Worm (Caenorhabditis elegans) whole organism, young adult: ENCODE measurements around the gene glb-6.

ENCODE experiments used
- B0336.3 ChIP-seq: fragments of 200-800 bp; sonication (Bioruptor generic); IDR thresholded peaks from 2 replicates; pipeline ENCODE4 v1.3.6; 2022; ENCODE audit warnings: missing genetic modification characterization, missing compliant biosample characterization
- D2030.7 ChIP-seq: fragments of 200-800 bp; sonication (Bioruptor generic); IDR thresholded peaks from 2 replicates; pipeline ENCODE4 v1.3.6; 2022; ENCODE audit warnings: missing genetic modification reagents, missing genetic modification characterization, missing compliant biosample characterization
- F23B12.7 ChIP-seq: sonication (generic microtip); optimal IDR thresholded peaks from 2 replicates; lab custom pipeline; 2017; ENCODE audit warnings: missing genetic modification characterization, mild to moderate bottlenecking, missing compliant biosample characterization, antibody characterized with exemption, moderate library complexity; ENCODE audit not compliant: insufficient read depth
- F33H1.4 ChIP-seq: fragments of 200-800 bp; sonication (Bioruptor generic); IDR thresholded peaks from 2 replicates; pipeline ENCODE4 v1.3.6; 2022; ENCODE audit warnings: missing genetic modification reagents, missing genetic modification characterization, missing compliant biosample characterization
- F37B4.10 ChIP-seq: fragments of 200-800 bp; sonication (Bioruptor generic); IDR thresholded peaks from 2 replicates; pipeline ENCODE4 v1.3.6; 2022; ENCODE audit warnings: missing genetic modification characterization, missing compliant biosample characterization
- F39B2.1 ChIP-seq: fragments of 200-800 bp; sonication (Bioruptor generic); IDR thresholded peaks from 2 replicates; pipeline ENCODE4 v1.3.6; 2022; ENCODE audit warnings: missing genetic modification reagents, missing genetic modification characterization, missing compliant biosample characterization
- T26A5.8 ChIP-seq: sonication (generic microtip); optimal IDR thresholded peaks from 2 replicates; lab custom pipeline; 2016; ENCODE audit warnings: missing genetic modification characterization, missing compliant biosample characterization
- Y56A3A.18 ChIP-seq: fragments of 200-800 bp; sonication (Bioruptor generic); IDR thresholded peaks from 2 replicates; pipeline ENCODE4 v1.3.6; 2022; ENCODE audit warnings: missing genetic modification reagents, missing genetic modification characterization, missing compliant biosample characterization
- ZK185.1 ChIP-seq: sonication (generic microtip); optimal IDR thresholded peaks from 2 replicates; lab custom pipeline; 2016; ENCODE audit warnings: mild to moderate bottlenecking, missing genetic modification characterization, missing compliant biosample characterization; ENCODE audit not compliant: poor library complexity, severe bottlenecking
- akir-1 ChIP-seq: fragments of 200-800 bp; sonication (Bioruptor generic); optimal IDR thresholded peaks from 2 replicates; lab custom pipeline; 2018; ENCODE audit warnings: mild to moderate bottlenecking, missing genetic modification characterization, moderate library complexity, missing compliant biosample characterization
- ama-1 ChIP-seq, 3 experiments: fragments of 150-350 bp in 1 of 3; sonication (generic microtip) in 2 of 3; optimal IDR thresholded peaks; 2 replicates each; lab custom pipeline; 2014 to 2018; ENCODE audit warnings: missing biosample characterization in 2 of 3, missing genetic modification characterization in 2 of 3, missing genetic modification reagents in 2 of 3
- aptf-2 ChIP-seq: fragments of 200-800 bp; sonication (Bioruptor generic); conservative IDR thresholded peaks from 2 replicates; pipeline ENCODE4 v1.3.6; 2022; ENCODE audit warnings: missing genetic modification reagents, missing genetic modification characterization, missing compliant biosample characterization
- attf-5 ChIP-seq: fragments of 200-800 bp; sonication (Bioruptor generic); optimal IDR thresholded peaks from 2 replicates; lab custom pipeline; 2018; ENCODE audit warnings: mild to moderate bottlenecking, missing genetic modification characterization, missing compliant biosample characterization
- ceh-27 ChIP-seq: fragments of 200-800 bp; sonication (Bioruptor generic); optimal IDR thresholded peaks from 2 replicates; lab custom pipeline; 2018; ENCODE audit warnings: mild to moderate bottlenecking, missing genetic modification characterization, moderate library complexity, missing compliant biosample characterization
- ceh-91 ChIP-seq: fragments of 200-800 bp; sonication (Bioruptor generic); IDR thresholded peaks from 2 replicates; pipeline ENCODE4 v1.3.6; 2022; ENCODE audit warnings: missing genetic modification reagents, missing genetic modification characterization, missing compliant biosample characterization
- die-1 ChIP-seq: sonication (generic microtip); optimal IDR thresholded peaks from 2 replicates; lab custom pipeline; 2016; ENCODE audit warnings: missing genotype, mild to moderate bottlenecking, missing genetic modification characterization, missing compliant biosample characterization
- efl-1 ChIP-seq: fragments of 150-350 bp; optimal IDR thresholded peaks from 2 replicates; lab custom pipeline; 2014; ENCODE audit warnings: missing biosample characterization, missing genetic modification reagents, missing genetic modification characterization
- hlh-12 ChIP-seq: sonication (generic microtip); optimal IDR thresholded peaks from 2 replicates; lab custom pipeline; 2016; ENCODE audit warnings: missing genetic modification characterization, missing compliant biosample characterization
- hmg-1.2 ChIP-seq: fragments of 200-800 bp; sonication (Bioruptor generic); IDR thresholded peaks from 2 replicates; pipeline ENCODE4 v1.3.6; 2022; ENCODE audit warnings: missing genetic modification reagents, missing genetic modification characterization, missing compliant biosample characterization
- hmg-20 ChIP-seq: fragments of 200-800 bp; sonication (Bioruptor generic); IDR thresholded peaks from 2 replicates; pipeline ENCODE4 v1.3.6; 2022; ENCODE audit warnings: missing genetic modification reagents, missing genetic modification characterization, missing compliant biosample characterization
- hsf-1 ChIP-seq: fragments of 200-800 bp; sonication (Bioruptor generic); IDR thresholded peaks from 2 replicates; pipeline ENCODE4 v1.3.6; 2022; ENCODE audit warnings: missing genetic modification reagents, missing genetic modification characterization, missing compliant biosample characterization
- lin-40 ChIP-seq: sonication (generic microtip); optimal IDR thresholded peaks from 2 replicates; lab custom pipeline; 2016; ENCODE audit warnings: missing genetic modification characterization, mild to moderate bottlenecking, missing compliant biosample characterization, missing genotype, missing genetic modification reagents
- lsl-1 ChIP-seq: fragments of 200-800 bp; sonication (Bioruptor generic); optimal IDR thresholded peaks from 2 replicates; lab custom pipeline; 2018; ENCODE audit warnings: mild to moderate bottlenecking, missing genetic modification characterization, moderate library complexity, missing compliant biosample characterization
- madf-6 ChIP-seq: fragments of 200-800 bp; sonication (Bioruptor generic); IDR thresholded peaks from 2 replicates; pipeline ENCODE4 v1.3.6; 2022; ENCODE audit warnings: missing genetic modification reagents, missing genetic modification characterization, missing compliant biosample characterization
- madf-8 ChIP-seq: fragments of 200-800 bp; sonication (Bioruptor generic); conservative IDR thresholded peaks from 2 replicates; pipeline ENCODE4 v1.3.6; 2022; ENCODE audit warnings: missing genetic modification reagents, missing genetic modification characterization, missing compliant biosample characterization
- mel-28 ChIP-seq: sonication (generic microtip); optimal IDR thresholded peaks from 2 replicates; lab custom pipeline; 2016; ENCODE audit warnings: borderline replicate concordance, mild to moderate bottlenecking, missing genetic modification characterization, missing compliant biosample characterization
- mes-4 ChIP-seq: sonication (generic microtip); optimal IDR thresholded peaks from 2 replicates; lab custom pipeline; 2016; ENCODE audit warnings: missing genotype, missing genetic modification characterization, missing compliant biosample characterization
- mxl-1 ChIP-seq: sonication (generic microtip); optimal IDR thresholded peaks from 2 replicates; lab custom pipeline; 2016; ENCODE audit warnings: missing genetic modification characterization, missing compliant biosample characterization
- nfyb-1 ChIP-seq: fragments of 200-800 bp; sonication (Bioruptor generic); IDR thresholded peaks from 2 replicates; pipeline ENCODE4 v1.3.6; 2022; ENCODE audit warnings: missing genetic modification reagents, missing genetic modification characterization, missing compliant biosample characterization
- pbrm-1 ChIP-seq: fragments of 200-800 bp; sonication (Bioruptor generic); IDR thresholded peaks from 2 replicates; pipeline ENCODE4 v1.3.6; 2022; ENCODE audit warnings: missing genetic modification reagents, missing genetic modification characterization, missing compliant biosample characterization
- repo-1 ChIP-seq: sonication (generic microtip); optimal IDR thresholded peaks from 2 replicates; lab custom pipeline; 2017; ENCODE audit warnings: mild to moderate bottlenecking, missing genetic modification characterization, missing compliant biosample characterization
- sea-2 ChIP-seq: fragments of 200-800 bp; sonication (Bioruptor generic); IDR thresholded peaks from 2 replicates; pipeline ENCODE4 v1.3.6; 2022; ENCODE audit warnings: missing genetic modification characterization, missing compliant biosample characterization
- somi-1 ChIP-seq: fragments of 200-800 bp; sonication (Bioruptor generic); optimal IDR thresholded peaks from 2 replicates; lab custom pipeline; 2018; ENCODE audit warnings: mild to moderate bottlenecking, missing genetic modification characterization, missing compliant biosample characterization
- sptf-2 ChIP-seq: fragments of 200-800 bp; sonication (Bioruptor generic); optimal IDR thresholded peaks from 2 replicates; lab custom pipeline; 2018; ENCODE audit warnings: mild to moderate bottlenecking, missing genetic modification characterization, missing compliant biosample characterization
- tbp1 ChIP-seq: fragments of 200-800 bp; sonication (Bioruptor generic); optimal IDR thresholded peaks from 2 replicates; lab custom pipeline; 2018; ENCODE audit warnings: mild to moderate bottlenecking, missing genetic modification characterization, missing compliant biosample characterization
- tbx-9 ChIP-seq: sonication (generic microtip); optimal IDR thresholded peaks from 2 replicates; lab custom pipeline; 2016; ENCODE audit warnings: borderline replicate concordance, missing genetic modification characterization, inconsistent platforms, missing compliant biosample characterization
- tlf-1 ChIP-seq: fragments of 200-800 bp; sonication (Bioruptor generic); optimal IDR thresholded peaks from 2 replicates; lab custom pipeline; 2018; ENCODE audit warnings: mild to moderate bottlenecking, missing genetic modification characterization, missing compliant biosample characterization
- unc-62 ChIP-seq: fragments of 150-350 bp; optimal IDR thresholded peaks from 2 replicates; lab custom pipeline; 2014; ENCODE audit warnings: missing biosample characterization, missing genetic modification reagents, missing genetic modification characterization
- zfh-2 ChIP-seq: fragments of 200-800 bp; sonication (Bioruptor generic); conservative IDR thresholded peaks from 2 replicates; pipeline ENCODE4 v1.3.6; 2022; ENCODE audit warnings: missing genetic modification reagents, missing genetic modification characterization, missing compliant biosample characterization
- zim-3 ChIP-seq: sonication (generic microtip); optimal IDR thresholded peaks from 2 replicates; lab custom pipeline; 2017; ENCODE audit warnings: mild to moderate bottlenecking, missing genetic modification characterization, moderate library complexity, missing compliant biosample characterization
- ztf-22 ChIP-seq: fragments of 200-800 bp; sonication (Bioruptor generic); optimal IDR thresholded peaks from 2 replicates; lab custom pipeline; 2018; ENCODE audit warnings: mild to moderate bottlenecking, missing genetic modification characterization, moderate library complexity, missing compliant biosample characterization
- ztf-25 ChIP-seq: fragments of 200-800 bp; sonication (Bioruptor generic); IDR thresholded peaks from 2 replicates; pipeline ENCODE4 v1.3.6; 2022; ENCODE audit warnings: missing genetic modification reagents, missing genetic modification characterization, missing compliant biosample characterization
- ztf-6 ChIP-seq: fragments of 200-800 bp; sonication (Bioruptor generic); IDR thresholded peaks from 2 replicates; pipeline ENCODE4 v1.3.6; 2022; ENCODE audit warnings: missing genetic modification reagents, missing genetic modification characterization, missing compliant biosample characterization

The glb-6 gene

ce11 chrV:5596391-5597030, 26.2 kb upstream of the glb-6 start, which contains the start of gene zhit-1 (continued):
- no peak for TF ChIP-seq hlh-12

- TF ChIP-seq ztf-22 (GFP tag; lab: Kevin White, UChicago) (no peak), zim-3 (tag; lab: Kevin White, UChicago) (no peak), hsf-1 (GFP tag; lab: Robert Waterston, UW) (no peak), mel-28 (tag; lab: Kevin White, UChicago) (no peak), die-1 (no peak), attf-5 (GFP tag; lab: Kevin White, UChicago) (no peak), ama-1 (optimal IDR thresholded peaks at IDR 0.05; lab: Kevin White, UChicago) (no peak), ama-1 (GFP tag; optimal IDR thresholded peaks at IDR 0.05; lab: Kevin White, UChicago) (no peak), ztf-25 (GFP tag; lab: Robert Waterston, UW) (no peak), madf-8 (no peak), D2030.7 (GFP tag; lab: Robert Waterston, UW) (no peak), lin-40 (tag; lab: Kevin White, UChicago) (no peak), tbp1 (GFP tag; lab: Kevin White, UChicago) (no peak), ztf-6 (GFP tag; lab: Robert Waterston, UW) (no peak), hmg-20 (GFP tag; lab: Robert Waterston, UW) (no peak)
- TF ChIP-seq, all 124 proteins: peak for 0
Observed at ce11 chrV:5594315-5594714, 24.0 kb upstream of the glb-6 start, which contains the start of gene crn-2. TSS of gene crn-2 (plus strand) at chrV:5594615.

- TF ChIP-seq B0336.3 (peak; percentile 53; the same call in 1 of the 2 replicates), tlf-1 (no peak), madf-8 (no peak), D2030.7 (GFP tag; lab: Robert Waterston, UW) (peak; percentile 24; the same call in 1 of the 2 replicates), pbrm-1 (GFP tag; lab: Robert Waterston, UW) (no peak)
Observed at ce11 chrV:5593406-5593805, 23.1 kb upstream of the glb-6 start, which contains the start of gene mrpl-48. TSS of gene mrpl-48 (plus strand) at chrV:5593706.

DNA sequence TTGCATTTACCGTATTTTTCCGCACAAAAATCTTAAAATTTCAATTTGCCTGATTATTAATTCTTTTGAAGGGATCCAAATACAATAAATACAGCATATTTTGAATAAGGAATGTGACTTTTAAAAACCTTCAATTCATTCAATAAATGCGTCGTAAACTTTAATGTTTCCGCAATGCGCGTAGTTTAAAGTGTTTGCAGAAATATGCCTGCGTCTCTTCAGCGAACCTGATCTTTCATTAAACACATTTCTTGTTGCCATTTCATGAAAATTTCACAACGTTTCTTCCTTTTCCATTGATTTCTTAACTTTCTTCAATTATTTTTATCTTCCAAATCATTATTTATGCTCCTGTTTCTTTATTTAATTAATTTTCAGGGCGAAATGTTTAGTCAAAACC, 22.0 kb upstream of the glb-6 start, which contains the start of gene vps-37:
TSS of gene vps-37 (plus strand) at position 378 of the 400 bp plus-strand sequence.
- TF ChIP-seq efl-1 (GFP tag; lab: Kevin White, UChicago) (peak; percentile 46), madf-6 (GFP tag; lab: Robert Waterston, UW) (peak; percentile 83), akir-1 (GFP tag; lab: Kevin White, UChicago) (no peak), mxl-1 (tag; lab: Kevin White, UChicago) (no peak), F23B12.7 (tag; lab: Kevin White, UChicago) (peak; percentile 11), mes-4 (tag; lab: Kevin White, UChicago) (no peak), unc-62 (GFP tag; lab: Kevin White, UChicago) (no peak), tbx-9 (tag; lab: Kevin White, UChicago) (no peak), tlf-1 (no peak), ZK185.1 (tag; lab: Kevin White, UChicago) (peak; percentile 77), sea-2 (GFP tag; lab: Robert Waterston, UW) (no peak), ceh-91 (peak; percentile 44; the same call in 1 of the 2 replicates), ceh-27 (GFP tag; lab: Kevin White, UChicago) (no peak), nfyb-1 (peak; percentile 12; the same call in 1 of the 2 replicates), F39B2.1 (no peak), T26A5.8 (tag; lab: Kevin White, UChicago) (no peak), hmg-1.2 (GFP tag; lab: Robert Waterston, UW) (peak; percentile 99), zfh-2 (GFP tag; lab: Robert Waterston, UW) (no peak), ztf-25 (GFP tag; lab: Robert Waterston, UW) (no peak), somi-1 (GFP tag; lab: Kevin White, UChicago) (no peak), F33H1.4 (GFP tag; lab: Robert Waterston, UW) (peak; percentile 51; the same call in 1 of the 2 replicates), pbrm-1 (GFP tag; lab: Robert Waterston, UW) (peak; percentile 62; the same call in 1 of the 2 replicates), sptf-2 (GFP tag; lab: Kevin White, UChicago) (no peak), F37B4.10 (GFP tag; lab: Robert Waterston, UW) (no peak), aptf-2 (no peak), lsl-1 (GFP tag; lab: Kevin White, UChicago) (peak; percentile 48), repo-1 (no peak), Y56A3A.18 (GFP tag; lab: Robert Waterston, UW) (no peak)
